Worm (Caenorhabditis elegans): ENCODE results near the gene F53A3.7.

Gene F53A3.7

ce11 chrIII:1930714-1931273, 20.5 kb upstream of the F53A3.7 start (continued):
- TF ChIP-seq ceh-90 (tag; optimal IDR thresholded peaks at IDR 0.05), result no peak
- no peak for TF ChIP-seq C04F5.9 (tag; optimal IDR thresholded peaks at IDR 0.05)
- TF ChIP-seq mep-1 (tag; optimal IDR thresholded peaks at IDR 0.05), result no peak

DNA sequence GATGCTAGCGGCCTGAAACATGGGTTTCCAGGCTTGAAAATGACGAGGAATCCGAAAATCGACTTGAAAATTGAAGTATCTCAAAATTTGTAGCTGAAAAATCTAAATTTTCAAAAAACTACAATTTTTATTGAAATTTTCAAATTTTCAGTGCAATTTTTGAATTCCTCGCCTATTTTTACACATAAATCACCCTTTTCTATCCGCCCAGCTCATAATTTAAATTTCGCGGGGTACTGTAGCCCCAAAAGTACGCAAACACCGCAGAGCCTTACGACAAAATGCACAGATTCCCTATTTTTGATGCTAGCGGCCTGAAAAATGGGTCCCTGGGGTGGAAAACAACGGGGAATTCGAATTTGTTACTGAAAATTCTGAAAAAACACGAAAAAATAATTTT, 19.8 kb upstream of the F53A3.7 start:
- TF ChIP-seq snpc-4 (tag; optimal IDR thresholded peaks at IDR 0.05), result no peak
- TF ChIP-seq lin-13 (GFP tag; optimal IDR thresholded peaks at IDR 0.05), result peak; percentile 48
- TF ChIP-seq elt-2 (tag; optimal IDR thresholded peaks at IDR 0.05), result no peak
- peak; percentile 17 to 63 for TF ChIP-seq lsy-2 (tag; optimal IDR thresholded peaks at IDR 0.05)

ce11 chrIII:1932018-1932417, 19.3 kb upstream of the F53A3.7 start:
- TF ChIP-seq tbx-2 (tag; optimal IDR thresholded peaks at IDR 0.05), result no peak
- TF ChIP-seq mdl-1 (tag; optimal IDR thresholded peaks at IDR 0.05), result no peak
- TF ChIP-seq nhr-85 (tag), result no peak
- TF ChIP-seq dsc-1 (tag; optimal IDR thresholded peaks at IDR 0.05), result no peak

DNA sequence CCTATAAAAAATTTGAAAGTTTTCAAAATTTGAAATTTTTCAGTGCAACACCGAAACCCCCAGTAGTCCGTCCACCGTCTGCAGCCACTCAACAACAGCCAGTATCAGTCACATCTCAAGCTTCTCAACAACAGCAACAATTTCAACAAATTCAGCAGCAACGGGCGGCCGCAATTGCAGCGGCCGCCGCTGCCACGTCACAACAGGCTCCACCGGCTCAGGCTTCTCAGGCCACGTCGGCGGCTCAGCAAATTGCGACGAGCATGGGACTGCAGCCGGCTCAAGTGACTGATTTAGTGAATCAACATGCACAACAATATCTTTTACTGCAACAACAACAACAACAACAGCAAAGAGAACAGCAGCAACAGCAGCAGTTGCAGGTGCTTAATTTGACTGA, 17.2 kb upstream of the F53A3.7 start:
- TF ChIP-seq ztf-4 (tag; optimal IDR thresholded peaks at IDR 0.05), result no peak

ce11 chrIII:1937879-1938438, 13.4 kb upstream of the F53A3.7 start:
- TF ChIP-seq nhr-12 (tag; optimal IDR thresholded peaks at IDR 0.05), result no peak
- TF ChIP-seq isw-1 (GFP tag; IDR thresholded peaks at IDR 0.05), result no peak
- TF ChIP-seq pax-3 (tag; optimal IDR thresholded peaks at IDR 0.05), result no peak
- peak; percentile 70 for TF ChIP-seq lin-13 (GFP tag; optimal IDR thresholded peaks at IDR 0.05)
- no peak for TF ChIP-seq unc-86 (tag; optimal IDR thresholded peaks at IDR 0.05)
- no peak for TF ChIP-seq skn-1 (tag; optimal IDR thresholded peaks at IDR 0.05)
- no peak for TF ChIP-seq mep-1 (tag; optimal IDR thresholded peaks at IDR 0.05)
- TF ChIP-seq nhr-85 (tag), result peak; percentile 17
- TF ChIP-seq mef-2 (tag; optimal IDR thresholded peaks at IDR 0.05), result no peak
- no peak for TF ChIP-seq C04F5.9 (tag; optimal IDR thresholded peaks at IDR 0.05)
- no peak for TF ChIP-seq fkh-4 (tag; optimal IDR thresholded peaks at IDR 0.05; ENCODE audit: borderline replicate concordance)
- no peak for TF ChIP-seq nhr-11 (tag; optimal IDR thresholded peaks at IDR 0.05)
- no peak for TF ChIP-seq hlh-17 (GFP tag; optimal IDR thresholded peaks at IDR 0.05; ENCODE audit: borderline replicate concordance)
- no peak for TF ChIP-seq efl-1 (optimal IDR thresholded peaks at IDR 0.05)
- TF ChIP-seq efl-1 (GFP tag; optimal IDR thresholded peaks at IDR 0.05 in 1 of 2), result peak in 1 of 2 experiments; percentile 92
- TF ChIP-seq nhr-77 (tag; optimal IDR thresholded peaks at IDR 0.05), result no peak
- no peak for TF ChIP-seq snu-23 (GFP tag; optimal IDR thresholded peaks at IDR 0.05)
- no peak for TF ChIP-seq nhr-47 (tag; optimal IDR thresholded peaks at IDR 0.05)
- peak; percentile 34 to 59 for TF ChIP-seq lsy-2 (tag; optimal IDR thresholded peaks at IDR 0.05)
- TF ChIP-seq mab-9 (GFP tag; IDR thresholded peaks at IDR 0.05), result no peak
- TF ChIP-seq nhr-237 (tag; optimal IDR thresholded peaks at IDR 0.05), result no peak
- TF ChIP-seq ces-1 (GFP tag; optimal IDR thresholded peaks at IDR 0.05), result no peak
- no peak for TF ChIP-seq unc-130 (tag; optimal IDR thresholded peaks at IDR 0.05)
- TF ChIP-seq alr-1 (tag; optimal IDR thresholded peaks at IDR 0.05; ENCODE audit: borderline replicate concordance), result no peak
- TF ChIP-seq sox-4 (tag; optimal IDR thresholded peaks at IDR 0.05), result no peak
- TF ChIP-seq rnt-1 (tag; optimal IDR thresholded peaks at IDR 0.05), result no peak
